Worm (Caenorhabditis elegans) whole organism, L4 larva: Measurements from ENCODE around the gene best-2.
A peak's percentile ranks its signal among the peaks of the same experiment; 100 is the strongest.

ENCODE experiments used
- F26F4.8 ChIP-seq: fragments of 200-800 bp; sonication (Bioruptor generic); conservative IDR thresholded peaks from 2 replicates; pipeline ENCODE4 v1.3.6; 2022; ENCODE audit warnings: missing genetic modification characterization, missing compliant biosample characterization
- F37D6.2 ChIP-seq: sonication (generic microtip); optimal IDR thresholded peaks from 2 replicates; lab custom pipeline; 2016; ENCODE audit warnings: mild to moderate bottlenecking, missing genetic modification characterization, missing compliant biosample characterization
- R02D3.7 ChIP-seq: fragments of 150-350 bp; sonication (generic microtip); optimal IDR thresholded peaks from 3 replicates; lab custom pipeline; 2014; ENCODE audit warnings: missing biosample characterization, missing genetic modification characterization
- T26A8.4 ChIP-seq: fragments of 200-800 bp; sonication (Bioruptor generic); IDR thresholded peaks from 2 replicates; pipeline ENCODE4 v1.3.6; 2022; ENCODE audit warnings: missing genetic modification characterization, missing compliant biosample characterization
- Y48G9A.11 ChIP-seq: fragments of 200-800 bp; sonication (Bioruptor generic); IDR thresholded peaks from 2 replicates; pipeline ENCODE4 v1.3.6; 2022; ENCODE audit warnings: missing genetic modification reagents, missing genetic modification characterization, missing compliant biosample characterization
- Y75B8A.6 ChIP-seq: fragments of 200-800 bp; sonication (Bioruptor generic); IDR thresholded peaks from 2 replicates; pipeline ENCODE4 v1.3.6; 2022; ENCODE audit warnings: missing genetic modification reagents, missing genetic modification characterization, missing compliant biosample characterization
- aha-1 ChIP-seq: fragments of 150-350 bp; peaks from one replicate; lab custom pipeline; 2014; ENCODE audit warnings: missing biosample characterization, missing genetic modification characterization
- ceh-32 ChIP-seq: sonication (generic microtip); optimal IDR thresholded peaks from 2 replicates; lab custom pipeline; 2016; ENCODE audit warnings: mild to moderate bottlenecking, missing genetic modification characterization, missing compliant biosample characterization; ENCODE audit not compliant: poor library complexity
- ceh-62 ChIP-seq: sonication (generic microtip); optimal IDR thresholded peaks from 2 replicates; lab custom pipeline; 2017; ENCODE audit warnings: missing biosample characterization, missing genetic modification characterization
- ces-1 ChIP-seq: fragments of 150-350 bp; sonication (generic microtip); optimal IDR thresholded peaks from 4 replicates; lab custom pipeline; 2014; ENCODE audit warnings: missing biosample characterization, missing genetic modification reagents, missing genetic modification characterization
- cey-2 ChIP-seq: sonication (generic microtip); optimal IDR thresholded peaks from 3 replicates; lab custom pipeline; 2017; ENCODE audit warnings: missing genetic modification characterization, mild to moderate bottlenecking, missing compliant biosample characterization, antibody characterized with exemption, borderline replicate concordance; ENCODE audit not compliant: insufficient read depth
- ctbp-1 ChIP-seq: fragments of 200-800 bp; sonication (Bioruptor generic); IDR thresholded peaks from 2 replicates; pipeline ENCODE4 v1.3.6; 2022; ENCODE audit warnings: missing genetic modification reagents, missing genetic modification characterization, missing compliant biosample characterization
- daf-16 ChIP-seq, 3 experiments: sonication (generic microtip); optimal IDR thresholded peaks; 2 replicates each; lab custom pipeline; 2016 to 2017; ENCODE audit warnings: missing genetic modification characterization in 3 of 3, missing genetic modification reagents in 3 of 3, mild to moderate bottlenecking in 2 of 3, missing compliant biosample characterization in 2 of 3, missing biosample characterization in 1 of 3, moderate library complexity in 1 of 3
- dmd-6 ChIP-seq: fragments of 200-800 bp; sonication (Bioruptor generic); IDR thresholded peaks from 2 replicates; pipeline ENCODE4 v1.3.6; 2022; ENCODE audit warnings: missing genetic modification reagents, missing genetic modification characterization, missing compliant biosample characterization
- hlh-11 ChIP-seq: fragments of 200-800 bp; sonication (Bioruptor generic); optimal IDR thresholded peaks from 2 replicates; lab custom pipeline; 2018; ENCODE audit warnings: mild to moderate bottlenecking, missing genetic modification characterization, missing compliant biosample characterization
- hlh-30 ChIP-seq: sonication (generic microtip); optimal IDR thresholded peaks from 2 replicates; lab custom pipeline; 2017; ENCODE audit warnings: antibody characterized with exemption, mild to moderate bottlenecking, missing genetic modification characterization, missing compliant biosample characterization; ENCODE audit not compliant: insufficient read depth
- lim-7 ChIP-seq: fragments of 200-800 bp; sonication (Bioruptor generic); IDR thresholded peaks from 2 replicates; pipeline ENCODE4 v1.3.6; 2022; ENCODE audit warnings: missing genetic modification characterization, missing compliant biosample characterization
- mdl-1 ChIP-seq, 2 experiments: fragments of 150-350 bp in 1 of 2; sonication (generic microtip) in 1 of 2; optimal IDR thresholded peaks; 2 replicates each; lab custom pipeline; 2014 to 2017; ENCODE audit warnings: missing biosample characterization in 2 of 2, missing genetic modification characterization in 2 of 2
- mes-2 ChIP-seq: sonication (generic microtip); optimal IDR thresholded peaks from 2 replicates; lab custom pipeline; 2016; ENCODE audit warnings: missing genotype, mild to moderate bottlenecking, missing genetic modification characterization, missing compliant biosample characterization; ENCODE audit not compliant: poor library complexity, severe bottlenecking
- mxl-3 ChIP-seq: fragments of 200-800 bp; sonication (Bioruptor generic); optimal IDR thresholded peaks from 2 replicates; lab custom pipeline; 2018; ENCODE audit warnings: mild to moderate bottlenecking, missing genetic modification characterization, missing compliant biosample characterization
- nhr-102 ChIP-seq: sonication (generic microtip); optimal IDR thresholded peaks from 2 replicates; lab custom pipeline; 2016; ENCODE audit warnings: mild to moderate bottlenecking, missing genetic modification characterization, moderate library complexity, missing compliant biosample characterization
- nhr-11 ChIP-seq: fragments of 150-350 bp; optimal IDR thresholded peaks from 2 replicates; lab custom pipeline; 2014; ENCODE audit warnings: missing biosample characterization, missing genetic modification characterization
- nhr-25 ChIP-seq: sonication (generic microtip); optimal IDR thresholded peaks from 2 replicates; lab custom pipeline; 2017; ENCODE audit warnings: missing genetic modification characterization, mild to moderate bottlenecking, missing compliant biosample characterization, antibody characterized with exemption, moderate library complexity, borderline replicate concordance; ENCODE audit not compliant: insufficient read depth
- nhr-28 ChIP-seq: fragments of 150-350 bp; optimal IDR thresholded peaks from 2 replicates; lab custom pipeline; 2014; ENCODE audit warnings: missing biosample characterization, missing genetic modification characterization
- nhr-6 ChIP-seq: fragments of 150-350 bp; optimal IDR thresholded peaks from 2 replicates; lab custom pipeline; 2014; ENCODE audit warnings: missing biosample characterization, missing genetic modification characterization
- nhr-76 ChIP-seq: fragments of 150-350 bp; optimal IDR thresholded peaks from 2 replicates; lab custom pipeline; 2014; ENCODE audit warnings: missing biosample characterization, missing genetic modification characterization
- tra-1 ChIP-seq: fragments of 200-800 bp; sonication (Bioruptor generic); IDR thresholded peaks from 2 replicates; pipeline ENCODE4 v1.3.6; 2022; ENCODE audit warnings: missing genetic modification reagents, missing genetic modification characterization, missing compliant biosample characterization
- unc-130 ChIP-seq: sonication (generic microtip); optimal IDR thresholded peaks from 2 replicates; lab custom pipeline; 2016; ENCODE audit warnings: missing genetic modification reagents, missing genetic modification characterization, missing compliant biosample characterization
- unc-39 ChIP-seq: sonication (generic microtip); optimal IDR thresholded peaks from 2 replicates; lab custom pipeline; 2017; ENCODE audit warnings: missing biosample characterization, missing genetic modification characterization
- unc-62 ChIP-seq, 3 experiments: fragments of 150-350 bp in 1 of 3; sonication (generic microtip); optimal IDR thresholded peaks in 2 of 3; peaks in 1 of 3; 1 replicate in 1 of 3; 2 replicates in 2 of 3; lab custom pipeline; 2014 to 2017; ENCODE audit warnings: missing biosample characterization in 3 of 3, missing genetic modification characterization in 3 of 3, missing genetic modification reagents in 3 of 3, missing genotype in 1 of 3
- zip-11 ChIP-seq: fragments of 200-800 bp; sonication (Bioruptor generic); IDR thresholded peaks from 2 replicates; pipeline ENCODE4 v1.3.6; 2022; ENCODE audit warnings: missing genetic modification characterization, missing compliant biosample characterization
- zip-2 ChIP-seq: fragments of 150-350 bp; optimal IDR thresholded peaks from 2 replicates; lab custom pipeline; 2014; ENCODE audit warnings: missing biosample characterization, missing genetic modification characterization

The best-2 gene

DNA sequence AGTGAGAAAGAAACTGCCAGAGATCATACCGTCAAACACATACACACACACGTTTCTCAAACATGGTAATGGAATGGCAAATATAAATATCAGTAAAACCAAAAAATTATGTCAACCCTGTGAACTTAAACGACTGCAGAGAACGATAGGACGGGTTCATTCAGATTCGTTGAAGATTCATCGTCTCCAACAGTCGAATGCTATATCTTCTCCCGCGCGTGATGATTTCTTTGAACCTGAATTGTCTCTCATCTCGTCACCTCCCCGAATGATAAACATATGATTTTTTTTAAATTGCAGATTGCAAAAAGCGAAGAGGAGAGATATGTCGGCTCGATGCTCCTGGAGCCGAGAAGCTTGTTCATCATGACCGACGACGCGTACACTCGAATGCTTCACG lies 2.0 kb downstream of the best-2 start:
- TF ChIP-seq ctbp-1 (GFP tag; lab: Robert Waterston, UW) (no peak), nhr-28 (tag; lab: Kevin White, UChicago) (peak; percentile 56), unc-39 (tag; lab: Kevin White, UChicago) (no peak), hlh-30 (tag; lab: Kevin White, UChicago) (peak; percentile 9), hlh-11 (tag; lab: Kevin White, UChicago) (peak; percentile 9), unc-130 (GFP tag; lab: Kevin White, UChicago) (no peak), mdl-1 (tag; optimal IDR thresholded peaks at IDR 0.05; lab: Kevin White, UChicago) (peak in 1 of 2 experiments; percentile 30)

- TF ChIP-seq hlh-30 (tag; lab: Kevin White, UChicago) (peak; percentile 5), ceh-32 (tag; lab: Kevin White, UChicago) (no peak), nhr-28 (tag; lab: Kevin White, UChicago) (peak; percentile 52), dmd-6 (0 out of 2 replicates have a peak, but pooled peaks have one; percentile 17), zip-2 (tag; lab: Kevin White, UChicago) (no peak), mxl-3 (GFP tag; lab: Kevin White, UChicago) (peak; percentile 32), mdl-1 (tag; optimal IDR thresholded peaks at IDR 0.05; lab: Kevin White, UChicago) (peak in 1 of 2 experiments; percentile 67), hlh-11 (tag; lab: Kevin White, UChicago) (peak; percentile 32), nhr-6 (tag; lab: Kevin White, UChicago) (no peak)
These were observed 3.1 kb downstream of the best-2 start, which contains the start of gene best-1 for ce11 chrIV:13109751-13110150. best-1 (minus strand) TSS chrIV:13109779.

DNA sequence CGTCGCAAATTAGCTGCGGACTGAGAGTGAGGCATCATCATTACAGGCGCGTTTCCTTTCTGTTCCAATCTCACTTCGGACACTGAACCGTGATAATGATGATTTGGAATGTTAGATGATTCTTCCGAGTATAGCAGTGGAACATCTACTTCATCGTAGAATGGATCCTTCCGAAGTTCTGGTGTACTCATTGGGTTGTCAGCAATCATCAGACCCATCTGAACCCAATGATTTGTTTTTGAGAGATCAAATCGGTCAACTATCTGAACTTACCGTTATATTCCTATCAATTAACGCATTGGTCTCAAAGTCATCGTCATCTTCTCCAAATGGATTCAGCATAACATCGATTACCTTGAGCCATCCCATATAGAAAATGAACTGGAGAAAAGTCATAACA lies 4.5 kb downstream of the best-2 start:
- TF ChIP-seq cey-2 (tag; lab: Kevin White, UChicago) (no peak), Y75B8A.6 (GFP tag; lab: Robert Waterston, UW) (no peak), mes-2 (tag; lab: Kevin White, UChicago) (no peak), ces-1 (GFP tag; lab: Kevin White, UChicago) (no peak), unc-62 (GFP tag; optimal IDR thresholded peaks at IDR 0.05 in 1 of 2; lab: Kevin White, UChicago) (peak in 1 of 2 experiments; percentile 94), unc-62 (tag; optimal IDR thresholded peaks at IDR 0.05; lab: Kevin White, UChicago) (no peak), nhr-102 (tag; lab: Kevin White, UChicago) (no peak), aha-1 (tag; lab: Kevin White, UChicago) (no peak), F37D6.2 (tag; lab: Kevin White, UChicago) (no peak)

ce11 chrIV:13107359-13107758 lies 5.5 kb downstream of the best-2 start, which contains the start of gene B0564.2:
B0564.2 (plus strand) TSS chrIV:13107659.
- TF ChIP-seq ceh-62 (no peak), tra-1 (GFP tag; lab: Robert Waterston, UW) (no peak), nhr-25 (no peak), lim-7 (GFP tag; lab: Robert Waterston, UW) (no peak), zip-2 (tag; lab: Kevin White, UChicago) (no peak), mes-2 (tag; lab: Kevin White, UChicago) (no peak)

- TF ChIP-seq unc-130 (GFP tag; lab: Kevin White, UChicago): no peak
- TF ChIP-seq hlh-30 (tag; lab: Kevin White, UChicago): no peak
- no peak for TF ChIP-seq mdl-1 (tag; optimal IDR thresholded peaks at IDR 0.05; lab: Kevin White, UChicago)
- TF ChIP-seq R02D3.7 (tag; lab: Kevin White, UChicago): no peak
- no peak for TF ChIP-seq hlh-11 (tag; lab: Kevin White, UChicago)
- TF ChIP-seq T26A8.4 (GFP tag; lab: Robert Waterston, UW): no peak
- no peak for TF ChIP-seq zip-11
- TF ChIP-seq F26F4.8 (GFP tag; lab: Robert Waterston, UW): no peak
- no peak for TF ChIP-seq daf-16 (GFP tag; optimal IDR thresholded peaks at IDR 0.05; lab: Kevin White, UChicago)
- TF ChIP-seq daf-16 (tag; optimal IDR thresholded peaks at IDR 0.05; lab: Kevin White, UChicago): no peak
- TF ChIP-seq Y48G9A.11 (GFP tag; lab: Robert Waterston, UW): no peak
- no peak for TF ChIP-seq nhr-76 (tag; lab: Kevin White, UChicago)
- TF ChIP-seq nhr-11: no peak
These were observed 8.0 kb downstream of the best-2 start, which contains the start of gene rde-11 for ce11 chrIV:13104900-13105299. rde-11 (plus strand) TSS chrIV:13105200.
